Fruit fly (Drosophila melanogaster) whole organism, embryonic: ENCODE measurements around the gene CG32074.
A peak's percentile ranks its signal among the peaks of the same experiment; 100 is the strongest.

Source experiments
- Adf1 ChIP-seq: fragments of 200-800 bp; sonication (Bioruptor generic); IDR thresholded peaks from 2 replicates; pipeline ENCODE4 v1.3.6; 2022; ENCODE audit warnings: missing biosample characterization, missing genetic modification characterization
- Bdp1 ChIP-seq: fragments of 200-800 bp; sonication (Bioruptor generic); optimal IDR thresholded peaks from 3 replicates; lab custom pipeline; 2016; ENCODE audit warnings: missing biosample characterization, missing genetic modification characterization
- Bgb ChIP-seq: fragments of 200-800 bp; sonication (Bioruptor generic); IDR thresholded peaks from 2 replicates; pipeline ENCODE4 v1.3.6; 2022; ENCODE audit warnings: missing biosample characterization, missing genetic modification characterization; ENCODE audit not compliant: partially characterized antibody
- CG12299 ChIP-seq: fragments of 200-800 bp; sonication (Bioruptor generic); optimal IDR thresholded peaks from 2 replicates; lab custom pipeline; 2018; ENCODE audit warnings: missing biosample characterization, mild to moderate bottlenecking, missing genetic modification characterization
- CG12942 ChIP-seq: fragments of 200-800 bp; sonication (Bioruptor generic); optimal IDR thresholded peaks from 3 replicates; lab custom pipeline; 2016; ENCODE audit warnings: missing biosample characterization, missing genetic modification characterization
- CG13287 ChIP-seq: fragments of 200-800 bp; sonication (Bioruptor generic); IDR thresholded peaks from 2 replicates; pipeline ENCODE4 v1.3.6; 2022; ENCODE audit warnings: missing biosample characterization, missing genetic modification characterization; ENCODE audit not compliant: partially characterized antibody
- CG14860 ChIP-seq: fragments of 200-800 bp; sonication (Bioruptor generic); IDR thresholded peaks from 3 replicates; pipeline ENCODE4 v1.3.6; 2022; ENCODE audit warnings: missing biosample characterization, missing genetic modification characterization; ENCODE audit not compliant: partially characterized antibody
- CG16815 ChIP-seq: fragments of 200-800 bp; sonication (Bioruptor generic); optimal IDR thresholded peaks from 3 replicates; lab custom pipeline; 2017; ENCODE audit warnings: missing biosample characterization, mild to moderate bottlenecking, missing genetic modification characterization
- CG17829 ChIP-seq: fragments of 200-800 bp; optimal IDR thresholded peaks from 2 replicates; lab custom pipeline; 2019; ENCODE audit warnings: missing biosample characterization, mild to moderate bottlenecking, missing genetic modification characterization, moderate library complexity
- CG18476 ChIP-seq: fragments of 200-800 bp; sonication (Bioruptor generic); optimal IDR thresholded peaks from 2 replicates; lab custom pipeline; 2016; ENCODE audit warnings: missing biosample characterization, mild to moderate bottlenecking, missing genetic modification characterization
- CG18619 ChIP-seq: fragments of 200-800 bp; sonication (Bioruptor generic); optimal IDR thresholded peaks from 3 replicates; lab custom pipeline; 2017; ENCODE audit warnings: missing biosample characterization, mild to moderate bottlenecking, missing genetic modification characterization
- CG31441 ChIP-seq: fragments of 200-800 bp; sonication (Bioruptor generic); IDR thresholded peaks from 2 replicates; pipeline ENCODE4 v1.3.6; 2022; ENCODE audit warnings: missing biosample characterization, missing genetic modification characterization
- CG32532 ChIP-seq: fragments of 200-800 bp; sonication (Bioruptor generic); IDR thresholded peaks from 2 replicates; pipeline ENCODE4 v1.3.6; 2022; ENCODE audit warnings: missing biosample characterization, missing genetic modification characterization
- CG4282 ChIP-seq: fragments of 200-800 bp; sonication (Bioruptor generic); optimal IDR thresholded peaks from 2 replicates; lab custom pipeline; 2016; ENCODE audit warnings: missing biosample characterization, missing genetic modification characterization
- CG43689 ChIP-seq: fragments of 200-800 bp; sonication (Bioruptor generic); IDR thresholded peaks from 2 replicates; pipeline ENCODE4 v1.3.6; 2022; ENCODE audit warnings: missing biosample characterization, missing genetic modification characterization
- CG5245 ChIP-seq: fragments of 200-800 bp; sonication (Bioruptor generic); optimal IDR thresholded peaks from 3 replicates; lab custom pipeline; 2016; ENCODE audit warnings: missing biosample characterization, missing genetic modification characterization
- CG7372 ChIP-seq: fragments of 200-800 bp; sonication (Bioruptor generic); IDR thresholded peaks from 2 replicates; pipeline ENCODE4 v1.3.6; 2022; ENCODE audit warnings: missing biosample characterization, missing genetic modification characterization
- CG8281 ChIP-seq: fragments of 200-800 bp; sonication (Bioruptor generic); optimal IDR thresholded peaks from 2 replicates; lab custom pipeline; 2018; ENCODE audit warnings: missing biosample characterization, mild to moderate bottlenecking, missing genetic modification characterization, moderate library complexity
- CG8478 ChIP-seq: fragments of >200 bp; optimal IDR thresholded peaks from 2 replicates; lab custom pipeline; 2018
- CG8924 ChIP-seq: fragments of 200-800 bp; optimal IDR thresholded peaks from 3 replicates; lab custom pipeline; 2019; ENCODE audit warnings: missing biosample characterization, mild to moderate bottlenecking, missing genetic modification characterization, moderate library complexity
- CrebB ChIP-seq: fragments of 200-800 bp; sonication (Bioruptor generic); optimal IDR thresholded peaks from 3 replicates; lab custom pipeline; 2018; ENCODE audit warnings: missing biosample characterization, mild to moderate bottlenecking, missing genetic modification characterization
- D19B ChIP-seq: fragments of 200-800 bp; sonication (Bioruptor generic); optimal IDR thresholded peaks from 2 replicates; lab custom pipeline; 2017; ENCODE audit warnings: missing biosample characterization, mild to moderate bottlenecking, missing genetic modification characterization
- Dad ChIP-seq: fragments of 200-800 bp; sonication (Bioruptor generic); optimal IDR thresholded peaks from 3 replicates; lab custom pipeline; 2016; ENCODE audit warnings: missing biosample characterization, missing genetic modification characterization
- Deaf1 ChIP-seq: fragments of 200-800 bp; optimal IDR thresholded peaks from 3 replicates; lab custom pipeline; 2019; ENCODE audit warnings: missing biosample characterization, mild to moderate bottlenecking, missing genetic modification characterization, moderate library complexity
- Ets65A ChIP-seq: fragments of 200-800 bp; sonication (Bioruptor generic); peaks from one replicate; lab custom pipeline; 2016; ENCODE audit warnings: missing biosample characterization, missing genetic modification characterization
- Hand ChIP-seq: fragments of 200-800 bp; sonication (Bioruptor generic); optimal IDR thresholded peaks from 2 replicates; lab custom pipeline; 2017; ENCODE audit warnings: mild to moderate bottlenecking, missing biosample characterization, missing genetic modification reagents, missing genetic modification characterization
- Lhr ChIP-seq: fragments of 200-800 bp; sonication (Bioruptor generic); optimal IDR thresholded peaks from 3 replicates; lab custom pipeline; 2017; ENCODE audit warnings: mild to moderate bottlenecking, missing biosample characterization, missing genetic modification reagents, missing genetic modification characterization
- Max ChIP-seq: fragments of 200-800 bp; sonication (Bioruptor generic); optimal IDR thresholded peaks from 2 replicates; lab custom pipeline; 2016; ENCODE audit warnings: missing biosample characterization, mild to moderate bottlenecking, missing genetic modification characterization
- Neu2 ChIP-seq: fragments of 200-800 bp; sonication (Bioruptor generic); optimal IDR thresholded peaks from 3 replicates; lab custom pipeline; 2016; ENCODE audit warnings: missing biosample characterization, missing genetic modification characterization, borderline replicate concordance
- Pdp1 ChIP-seq, 2 experiments: fragments of 200-800 bp; sonication (Bioruptor generic); optimal IDR thresholded peaks; 3 replicates each; lab custom pipeline; 2016; ENCODE audit warnings: missing biosample characterization in 2 of 2, missing genetic modification characterization in 2 of 2, mild to moderate bottlenecking in 1 of 2, moderate library complexity in 1 of 2
- Usf ChIP-seq: fragments of 200-800 bp; sonication (Bioruptor generic); optimal IDR thresholded peaks from 2 replicates; lab custom pipeline; 2017; ENCODE audit warnings: missing genotype, missing biosample characterization, missing genetic modification characterization
- ab ChIP-seq: fragments of 200-800 bp; sonication (Bioruptor generic); optimal IDR thresholded peaks from 2 replicates; lab custom pipeline; 2016; ENCODE audit warnings: missing biosample characterization, missing genetic modification characterization
- al ChIP-seq: fragments of 200-800 bp; sonication (Bioruptor generic); IDR thresholded peaks from 2 replicates; pipeline ENCODE4 v1.3.6; 2022; ENCODE audit warnings: missing biosample characterization, missing genetic modification characterization
- bbx ChIP-seq: fragments of 200-800 bp; sonication (Bioruptor generic); IDR thresholded peaks from 2 replicates; pipeline ENCODE4 v1.3.6; 2022; ENCODE audit warnings: missing biosample characterization, missing genetic modification characterization; ENCODE audit not compliant: partially characterized antibody
- bsh ChIP-seq, 2 experiments: fragments of 200-800 bp; sonication (Bioruptor generic); optimal IDR thresholded peaks; 2 replicates each; lab custom pipeline; 2017 to 2018; ENCODE audit warnings: mild to moderate bottlenecking in 2 of 2, missing biosample characterization in 2 of 2, missing genetic modification characterization in 2 of 2, moderate library complexity in 1 of 2
- cato ChIP-seq: fragments of 200-800 bp; sonication (Bioruptor generic); optimal IDR thresholded peaks from 2 replicates; lab custom pipeline; 2016; ENCODE audit warnings: missing biosample characterization, missing genetic modification characterization, borderline replicate concordance
- ftz-f1 ChIP-seq: fragments of 200-800 bp; sonication (Bioruptor generic); optimal IDR thresholded peaks from 2 replicates; lab custom pipeline; 2016; ENCODE audit warnings: missing biosample characterization, missing genetic modification characterization
- gcm ChIP-seq: fragments of 200-800 bp; sonication (Bioruptor generic); optimal IDR thresholded peaks from 2 replicates; lab custom pipeline; 2019; ENCODE audit warnings: missing biosample characterization, mild to moderate bottlenecking, missing genetic modification characterization, moderate library complexity
- jumu ChIP-seq: fragments of 200-800 bp; sonication (Bioruptor generic); optimal IDR thresholded peaks from 3 replicates; lab custom pipeline; 2016; ENCODE audit warnings: missing biosample characterization, missing genetic modification characterization
- mirr ChIP-seq: fragments of 200-800 bp; sonication (Bioruptor generic); optimal IDR thresholded peaks from 3 replicates; lab custom pipeline; 2018; ENCODE audit warnings: missing biosample characterization, mild to moderate bottlenecking, missing genetic modification characterization
- nom ChIP-seq: fragments of 200-800 bp; sonication (Bioruptor generic); optimal IDR thresholded peaks from 2 replicates; lab custom pipeline; 2017; ENCODE audit warnings: missing biosample characterization, missing genetic modification characterization, mild to moderate bottlenecking, moderate library complexity, missing genetic modification reagents
- odd ChIP-seq: fragments of 200-800 bp; sonication (Bioruptor generic); optimal IDR thresholded peaks from 2 replicates; lab custom pipeline; 2017; ENCODE audit warnings: missing biosample characterization, mild to moderate bottlenecking, missing genetic modification characterization
- slp2 ChIP-seq: fragments of 200-800 bp; sonication (Bioruptor generic); optimal IDR thresholded peaks from 2 replicates; lab custom pipeline; 2016; ENCODE audit warnings: missing biosample characterization, missing genetic modification characterization
- stc ChIP-seq: fragments of 200-800 bp; sonication (Bioruptor generic); IDR thresholded peaks from 2 replicates; pipeline ENCODE4 v1.3.6; 2022; ENCODE audit warnings: missing biosample characterization, missing genetic modification characterization
- tin ChIP-seq: fragments of 200-800 bp; sonication (Bioruptor generic); optimal IDR thresholded peaks from 3 replicates; lab custom pipeline; 2016; ENCODE audit warnings: missing biosample characterization, missing genetic modification characterization
- tio ChIP-seq: fragments of 200-800 bp; sonication (Bioruptor generic); optimal IDR thresholded peaks from 2 replicates; lab custom pipeline; 2017; ENCODE audit warnings: missing biosample characterization, missing genetic modification characterization, inconsistent platforms
- toy ChIP-seq: fragments of 200-800 bp; sonication (Bioruptor generic); IDR thresholded peaks from 2 replicates; pipeline ENCODE4 v1.3.6; 2022; ENCODE audit warnings: missing biosample characterization, missing genetic modification characterization
- tup ChIP-seq: fragments of 200-800 bp; sonication (Bioruptor generic); optimal IDR thresholded peaks from 2 replicates; lab custom pipeline; 2016; ENCODE audit warnings: missing biosample characterization, mild to moderate bottlenecking, missing genetic modification characterization, moderate library complexity
- twi ChIP-seq: fragments of 200-800 bp; optimal IDR thresholded peaks from 2 replicates; lab custom pipeline; 2019; ENCODE audit warnings: missing biosample characterization, mild to moderate bottlenecking, missing genetic modification characterization, moderate library complexity
- z ChIP-seq: fragments of 200-800 bp; sonication (Bioruptor generic); IDR thresholded peaks from 3 replicates; pipeline ENCODE4 v1.3.6; 2022; ENCODE audit warnings: missing biosample characterization, missing genetic modification characterization

The CG32074 gene

dm6 chr3L:11091943-11092609, 40.0 kb downstream of the CG32074 start (continued):
- TF ChIP-seq mirr (GFP tag; lab: Kevin White, UChicago) (peak; percentile 5), D19B (GFP tag; lab: Kevin White, UChicago) (no peak), nom (GFP tag; lab: Kevin White, UChicago) (peak; percentile 59), ftz-f1 (peak; percentile 75), z (GFP tag; lab: Robert Waterston, UW) (no peak), CG4282 (GFP tag; lab: Kevin White, UChicago) (no peak), Bgb (GFP tag; lab: Robert Waterston, UW) (no peak), CG31441 (GFP tag; lab: Robert Waterston, UW) (no peak), CG43689 (GFP tag; lab: Robert Waterston, UW) (no peak), CG32532 (GFP tag; lab: Robert Waterston, UW) (0 out of 2 replicates have a peak, but pooled peaks have one; percentile 43), stc (GFP tag; lab: Robert Waterston, UW) (0 out of 2 replicates have a peak, but pooled peaks have one; percentile 9), CrebB (tag; lab: Kevin White, UChicago) (no peak), CG12299 (no peak), gcm (GFP tag; lab: Kevin White, UChicago) (no peak), CG18619 (peak; percentile 22), tio (GFP tag; lab: Kevin White, UChicago) (no peak), twi (tag; lab: Kevin White, UChicago) (no peak), tup (GFP tag; lab: Kevin White, UChicago) (no peak), Deaf1 (tag; lab: Kevin White, UChicago) (peak; percentile 60), Hand (peak; percentile 30), toy (no peak), CG14860 (no peak), Ets65A (GFP tag; lab: Kevin White, UChicago) (peak; percentile 68), Dad (GFP tag; lab: Kevin White, UChicago) (peak; percentile 58), CG13287 (GFP tag; lab: Robert Waterston, UW) (no peak; the same call in 1 of the 2 replicates), slp2 (GFP tag; lab: Kevin White, UChicago) (no peak), al (GFP tag; lab: Robert Waterston, UW) (no peak), CG8478 (lab: Kevin White, UChicago) (no peak), CG17829 (peak; percentile 31), CG8281 (tag; lab: Kevin White, UChicago) (no peak), Adf1 (GFP tag; lab: Robert Waterston, UW) (no peak), CG16815 (peak; percentile 37), cato (GFP tag; lab: Kevin White, UChicago) (no peak), jumu (peak; percentile 78), CG7372 (GFP tag; lab: Robert Waterston, UW) (no peak), ab (GFP tag; lab: Kevin White, UChicago) (no peak), Usf (no peak), Lhr (GFP tag; lab: Kevin White, UChicago) (no peak), tin (GFP tag; lab: Kevin White, UChicago) (peak; percentile 62), CG12942 (peak; percentile 39), bbx (GFP tag; lab: Robert Waterston, UW) (peak; percentile 48), CG5245 (GFP tag; lab: Kevin White, UChicago) (peak; percentile 29), Bdp1 (peak; percentile 50), bsh (GFP tag; optimal IDR thresholded peaks at IDR 0.05; lab: Kevin White, UChicago) (peak in 1 of 2 experiments; percentile 34), Max (GFP tag; lab: Kevin White, UChicago) (peak; percentile 7), Pdp1 (GFP tag; optimal IDR thresholded peaks at IDR 0.05; lab: Kevin White, UChicago) (peak; percentile 37 to 98), Neu2 (GFP tag; lab: Kevin White, UChicago) (no peak), CG18476 (GFP tag; lab: Kevin White, UChicago) (no peak), odd (no peak), CG8924 (tag; lab: Kevin White, UChicago) (no peak)
